Worm (Caenorhabditis elegans) whole organism, late embryonic: ENCODE measurements around the gene lido-1.

Experiments used
- ama-1 ChIP-seq: fragments of 150-350 bp; optimal IDR thresholded peaks from 2 replicates; lab custom pipeline; 2014
- ceh-19 ChIP-seq: fragments of 200-800 bp; sonication (Bioruptor generic); optimal IDR thresholded peaks from 2 replicates; lab custom pipeline; 2018; ENCODE audit warnings: mild to moderate bottlenecking, missing genetic modification characterization, missing compliant biosample characterization
- ceh-9 ChIP-seq: sonication (generic microtip); optimal IDR thresholded peaks from 2 replicates; lab custom pipeline; 2016; ENCODE audit warnings: mild to moderate bottlenecking, missing genetic modification characterization, inconsistent platforms, missing compliant biosample characterization
- elt-2 ChIP-seq: sonication (generic microtip); optimal IDR thresholded peaks from 2 replicates; lab custom pipeline; 2016; ENCODE audit warnings: missing genetic modification reagents, missing genetic modification characterization, missing compliant biosample characterization
- ets-4 ChIP-seq: sonication (generic microtip); optimal IDR thresholded peaks from 2 replicates; lab custom pipeline; 2016; ENCODE audit warnings: missing genetic modification characterization, missing compliant biosample characterization
- madf-2 ChIP-seq: sonication (generic microtip); optimal IDR thresholded peaks from 2 replicates; lab custom pipeline; 2017; ENCODE audit warnings: missing genetic modification characterization, missing compliant biosample characterization
- nhr-11 ChIP-seq: fragments of 150-350 bp; optimal IDR thresholded peaks from 2 replicates; lab custom pipeline; 2014; ENCODE audit warnings: missing biosample characterization, missing genetic modification characterization
- nhr-232 ChIP-seq: sonication (generic microtip); optimal IDR thresholded peaks from 2 replicates; lab custom pipeline; 2016; ENCODE audit warnings: missing genetic modification characterization, missing compliant biosample characterization
- pha-4 ChIP-seq: fragments of 150-350 bp; optimal IDR thresholded peaks from 2 replicates; lab custom pipeline; 2018; ENCODE audit warnings: missing biosample characterization, missing genetic modification reagents, missing genetic modification characterization

DNA sequence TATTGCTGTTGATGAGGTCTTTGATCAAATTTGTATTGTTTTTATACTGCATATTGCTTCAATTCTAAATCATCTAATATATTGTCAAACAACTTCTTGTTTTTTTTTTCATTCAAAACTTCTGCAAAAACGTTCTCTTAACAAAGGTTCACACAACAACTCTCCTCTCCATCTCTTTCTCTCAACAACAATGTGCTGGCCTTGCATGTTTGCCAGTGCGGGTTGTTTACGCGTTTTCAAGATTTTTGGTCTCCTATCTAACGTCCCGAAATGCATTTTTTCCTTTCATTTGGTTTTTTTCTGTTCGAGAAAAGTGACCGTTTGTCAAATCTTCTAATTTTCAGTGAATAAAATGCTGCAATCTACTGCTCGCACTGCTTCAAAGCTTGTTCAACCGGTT, 3.9 kb downstream of the lido-1 start, which contains the start of gene sod-3:
- TF ChIP-seq ama-1 (no peak), nhr-232 (tag; lab: Kevin White, UChicago) (no peak), ceh-9 (tag; lab: Kevin White, UChicago) (no peak), ets-4 (tag; lab: Kevin White, UChicago) (no peak), nhr-11 (tag; lab: Kevin White, UChicago) (no peak), elt-2 (tag; lab: Kevin White, UChicago) (no peak), ceh-19 (GFP tag; lab: Kevin White, UChicago) (no peak), pha-4 (tag; lab: Kevin White, UChicago) (no peak), madf-2 (tag; lab: Kevin White, UChicago) (no peak)
